Worm (Caenorhabditis elegans): Measurements from ENCODE around the gene ZK971.1.
"Not testable (repeated sequence)": the region's sequence is repeated elsewhere in the genome, so short reads cannot be mapped to it uniquely, and the experiment has no call there.

ZK971.1 gene

DNA sequence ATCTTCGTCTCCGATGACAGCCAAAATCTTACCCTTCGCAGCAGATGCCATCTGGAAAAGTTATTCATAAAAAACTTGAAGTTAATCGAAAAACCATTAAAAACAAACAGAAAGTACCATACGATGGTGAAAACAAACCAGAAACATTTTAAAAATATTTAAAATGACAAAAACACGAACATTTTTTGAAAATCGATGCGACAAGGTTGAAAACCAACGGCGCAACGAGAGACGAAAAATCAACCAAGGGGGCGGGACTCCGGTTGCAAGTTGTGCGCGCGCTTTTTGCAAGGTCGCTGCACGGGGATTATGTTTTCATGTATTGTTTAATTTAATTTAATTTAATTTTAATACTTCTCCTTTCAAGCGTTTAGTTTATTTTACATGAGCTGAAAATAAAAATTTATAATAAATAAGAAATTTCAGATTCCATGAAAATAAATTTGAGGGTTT lies 24.2 kb upstream of the ZK971.1 start, which contains the start of gene vha-9 (continued):
- TF ChIP-seq ztf-22 (GFP tag; optimal IDR thresholded peaks at IDR 0.05), result no peak
- TF ChIP-seq sdz-38 (tag; optimal IDR thresholded peaks at IDR 0.05), result no peak
- TF ChIP-seq ZK185.1 (tag; optimal IDR thresholded peaks at IDR 0.05; ENCODE audit: poor library complexity, severe bottlenecking), result no peak

DNA sequence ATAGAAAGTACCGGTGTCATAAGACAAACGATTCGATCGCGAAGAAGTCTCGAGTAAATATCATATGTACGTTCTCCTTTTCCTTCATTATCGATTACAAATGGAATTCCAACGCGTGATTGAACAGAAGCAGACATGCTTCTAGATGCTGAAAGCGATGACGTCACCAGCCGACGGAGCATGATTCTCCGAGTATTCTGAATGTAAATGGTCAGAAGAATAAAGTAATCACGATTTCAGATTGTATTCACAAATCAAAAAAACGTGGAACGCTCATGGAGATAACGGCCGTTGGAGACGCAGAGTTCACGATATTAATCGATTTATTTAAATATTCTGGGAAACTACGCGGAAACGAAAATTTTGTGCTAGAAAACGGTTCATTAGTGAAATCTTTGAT lies 23.2 kb upstream of the ZK971.1 start, which contains the start of gene clpp-1:
clpp-1 (minus strand) TSS at position 197 of the 400 bp plus-strand sequence.
- TF ChIP-seq Y53G8AR.9 (GFP tag; conservative IDR thresholded peaks at IDR 0.05) (peak; percentile 50; the same call in 1 of the 2 replicates), F10E7.11 (tag; optimal IDR thresholded peaks at IDR 0.05) (peak; percentile 2), Y67H2A.10 (GFP tag; conservative IDR thresholded peaks at IDR 0.05) (no peak), bed-1 (GFP tag; IDR thresholded peaks at IDR 0.05) (0 out of 2 replicates have a peak, but pooled peaks have one; percentile 7), B0336.3 (GFP tag; IDR thresholded peaks at IDR 0.05) (peak; percentile 23; the same call in 1 of the 2 replicates), gei-17 (GFP tag; optimal IDR thresholded peaks at IDR 0.05) (peak; percentile 12), K11D2.4 (GFP tag; IDR thresholded peaks at IDR 0.05) (0 out of 2 replicates have a peak, but pooled peaks have one; percentile 14), ceh-27 (GFP tag; optimal IDR thresholded peaks at IDR 0.05) (no peak), snpc-3.4 (tag; optimal IDR thresholded peaks at IDR 0.05) (peak; percentile 5), ama-1 (optimal IDR thresholded peaks at IDR 0.05) (peak; percentile 35), ama-1 (GFP tag; optimal IDR thresholded peaks at IDR 0.05) (no peak), nfyb-1 (GFP tag; IDR thresholded peaks at IDR 0.05) (peak; percentile 43; the same call in 1 of the 2 replicates), sdz-38 (tag; optimal IDR thresholded peaks at IDR 0.05) (no peak), atf-7 (tag; optimal IDR thresholded peaks at IDR 0.05) (peak; percentile 74), lin-54 (GFP tag; optimal IDR thresholded peaks at IDR 0.05) (peak; percentile 17), lin-40 (tag; optimal IDR thresholded peaks at IDR 0.05) (no peak), tlf-1 (GFP tag; optimal IDR thresholded peaks at IDR 0.05) (peak; percentile 31), mel-28 (tag; optimal IDR thresholded peaks at IDR 0.05; ENCODE audit: borderline replicate concordance) (peak; percentile 39)

DNA sequence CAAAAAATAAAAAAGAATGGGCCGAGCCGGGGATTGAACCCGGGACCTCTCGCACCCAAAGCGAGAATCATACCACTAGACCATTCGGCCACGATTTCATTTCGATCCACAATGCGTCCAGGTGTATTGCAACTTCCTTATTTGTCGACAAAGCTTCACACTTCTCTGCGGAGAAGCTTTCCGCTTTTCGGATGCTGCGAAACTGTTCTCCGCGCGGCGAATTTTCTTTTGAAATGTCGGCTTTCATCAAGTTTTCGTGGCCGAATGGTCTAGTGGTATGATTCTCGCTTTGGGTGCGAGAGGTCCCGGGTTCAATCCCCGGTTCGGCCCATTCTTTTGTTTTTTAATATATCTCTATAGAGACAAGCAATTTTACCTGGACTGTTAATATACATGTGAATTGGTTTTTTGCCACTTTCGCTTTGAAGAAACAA lies 22.7 kb upstream of the ZK971.1 start:
- TF ChIP-seq C17E4.6 (GFP tag; IDR thresholded peaks at IDR 0.05) (0 out of 2 replicates have a peak, but pooled peaks have one; percentile 5), egrh-3 (GFP tag; IDR thresholded peaks at IDR 0.05) (peak; percentile 41), madf-6 (GFP tag; IDR thresholded peaks at IDR 0.05) (peak; percentile 59), ekl-4 (GFP tag; IDR thresholded peaks at IDR 0.05) (0 out of 2 replicates have a peak, but pooled peaks have one; percentile 16), D2030.7 (GFP tag; IDR thresholded peaks at IDR 0.05) (peak; percentile 33; the same call in 1 of the 2 replicates), hmg-1.2 (GFP tag; IDR thresholded peaks at IDR 0.05) (peak; percentile 34; the same call in 1 of the 2 replicates), pbrm-1 (GFP tag; IDR thresholded peaks at IDR 0.05) (peak; percentile 34; the same call in 1 of the 2 replicates), lin-26 (GFP tag; IDR thresholded peaks at IDR 0.05) (peak; percentile 73; the same call in 1 of the 2 replicates), nhr-90 (tag; optimal IDR thresholded peaks at IDR 0.05) (peak; percentile 30), cebp-2 (GFP tag; IDR thresholded peaks at IDR 0.05) (0 out of 2 replicates have a peak, but pooled peaks have one; percentile 61), attf-3 (GFP tag; conservative IDR thresholded peaks at IDR 0.05) (0 out of 2 replicates have a peak, but pooled peaks have one; percentile 19), dox-1 (GFP tag; IDR thresholded peaks at IDR 0.05) (peak; percentile 13; the same call in 1 of the 2 replicates), ceh-91 (GFP tag; IDR thresholded peaks at IDR 0.05) (0 out of 2 replicates have a peak, but pooled peaks have one; percentile 31), cebp-1 (tag; optimal IDR thresholded peaks at IDR 0.05) (peak; percentile 1), rpc-1 (optimal IDR thresholded peaks at IDR 0.05) (peak; percentile 52), rpc-1 (tag; optimal IDR thresholded peaks at IDR 0.05) (peak; percentile 72), F33H1.4 (GFP tag; IDR thresholded peaks at IDR 0.05) (peak; percentile 26; the same call in 1 of the 2 replicates), ztf-18 (tag; optimal IDR thresholded peaks at IDR 0.05) (peak; percentile 14), tbp1 (GFP tag; optimal IDR thresholded peaks at IDR 0.05) (peak; percentile 83), B0261.1 (tag; optimal IDR thresholded peaks at IDR 0.05) (peak; percentile 58), egl-44 (GFP tag; IDR thresholded peaks at IDR 0.05) (peak; percentile 26; the same call in 1 of the 2 replicates)
- TF ChIP-seq cebp-1 (GFP tag; IDR thresholded peaks at IDR 0.05), result not testable (repeated sequence)
